Worm (Caenorhabditis elegans) whole organism, young adult: ENCODE data around the gene Y75B8A.19.

Experiments
- F39B2.1 ChIP-seq: fragments of 200-800 bp; sonication (Bioruptor generic); IDR thresholded peaks from 2 replicates; pipeline ENCODE4 v1.3.6; 2022; ENCODE audit warnings: missing genetic modification reagents, missing genetic modification characterization, missing compliant biosample characterization
- F49E8.2 ChIP-seq: sonication (generic microtip); optimal IDR thresholded peaks from 3 replicates; lab custom pipeline; 2017; ENCODE audit warnings: missing genetic modification characterization, mild to moderate bottlenecking, missing compliant biosample characterization, antibody characterized with exemption, moderate library complexity; ENCODE audit not compliant: insufficient read depth
- bed-2 ChIP-seq: fragments of 200-800 bp; sonication (Bioruptor generic); IDR thresholded peaks from 2 replicates; pipeline ENCODE4 v1.3.6; 2022; ENCODE audit warnings: missing genetic modification reagents, missing genetic modification characterization, missing compliant biosample characterization
- ceh-91 ChIP-seq: fragments of 200-800 bp; sonication (Bioruptor generic); IDR thresholded peaks from 2 replicates; pipeline ENCODE4 v1.3.6; 2022; ENCODE audit warnings: missing genetic modification reagents, missing genetic modification characterization, missing compliant biosample characterization
- egl-44 ChIP-seq: fragments of 200-800 bp; sonication (Bioruptor generic); IDR thresholded peaks from 2 replicates; pipeline ENCODE4 v1.3.6; 2022; ENCODE audit warnings: missing genetic modification reagents, missing genetic modification characterization, missing compliant biosample characterization
- lin-40 ChIP-seq: sonication (generic microtip); optimal IDR thresholded peaks from 2 replicates; lab custom pipeline; 2016; ENCODE audit warnings: missing genetic modification characterization, mild to moderate bottlenecking, missing compliant biosample characterization, missing genotype, missing genetic modification reagents
- ztf-22 ChIP-seq: fragments of 200-800 bp; sonication (Bioruptor generic); optimal IDR thresholded peaks from 2 replicates; lab custom pipeline; 2018; ENCODE audit warnings: mild to moderate bottlenecking, missing genetic modification characterization, moderate library complexity, missing compliant biosample characterization
- ztf-25 ChIP-seq: fragments of 200-800 bp; sonication (Bioruptor generic); IDR thresholded peaks from 2 replicates; pipeline ENCODE4 v1.3.6; 2022; ENCODE audit warnings: missing genetic modification reagents, missing genetic modification characterization, missing compliant biosample characterization
- ztf-3 ChIP-seq: fragments of 200-800 bp; sonication (Bioruptor generic); optimal IDR thresholded peaks from 2 replicates; lab custom pipeline; 2018; ENCODE audit warnings: mild to moderate bottlenecking, missing genetic modification characterization, missing compliant biosample characterization

- TF ChIP-seq egl-44 (GFP tag; lab: Robert Waterston, UW) (no peak), F39B2.1 (no peak), ceh-91 (GFP tag; lab: Robert Waterston, UW) (no peak), lin-40 (tag; lab: Kevin White, UChicago) (no peak), F49E8.2 (no peak), ztf-22 (no peak), ztf-25 (GFP tag; lab: Robert Waterston, UW) (no peak), bed-2 (no peak), ztf-3 (GFP tag; lab: Kevin White, UChicago) (no peak)
Measured at ce11 chrIII:12215596-12215995, 10.8 kb upstream of the Y75B8A.19 start, which contains the start of gene Y75B8A.13.
